Worm (Caenorhabditis elegans): ENCODE data around the gene F54E4.3.

ce11 chrX:14599245-14599644 is 37.0 kb downstream of the F54E4.3 start, which contains the start of gene C44H4.6:
- TF ChIP-seq unc-39 (tag; optimal IDR thresholded peaks at IDR 0.05) (no peak), ama-1 (optimal IDR thresholded peaks at IDR 0.05) (no peak), egl-27 (tag; optimal IDR thresholded peaks at IDR 0.05) (no peak)

Data from whole organism, L2 larva.